Worm (Caenorhabditis elegans): ENCODE data around the gene ugt-19.

ce11 chrIV:6092313-6092712, 12.6 kb upstream of the ugt-19 start, which contains the start of gene K08B4.7:
- no peak for TF ChIP-seq skn-1 (tag; optimal IDR thresholded peaks at IDR 0.05)
- no peak for TF ChIP-seq unc-62 (GFP tag; optimal IDR thresholded peaks at IDR 0.05)
- TF ChIP-seq aly-2 (tag; optimal IDR thresholded peaks at IDR 0.05): no peak
- TF ChIP-seq lin-15B (tag; optimal IDR thresholded peaks at IDR 0.05): no peak
- TF ChIP-seq nhr-237 (tag; optimal IDR thresholded peaks at IDR 0.05): no peak
- TF ChIP-seq ztf-11 (tag; optimal IDR thresholded peaks at IDR 0.05): no peak
- TF ChIP-seq ceh-82 (tag; optimal IDR thresholded peaks at IDR 0.05): no peak
- TF ChIP-seq zag-1 (tag; optimal IDR thresholded peaks at IDR 0.05): no peak
